Worm (Caenorhabditis elegans): Measurements from ENCODE around the gene daf-14.

DNA sequence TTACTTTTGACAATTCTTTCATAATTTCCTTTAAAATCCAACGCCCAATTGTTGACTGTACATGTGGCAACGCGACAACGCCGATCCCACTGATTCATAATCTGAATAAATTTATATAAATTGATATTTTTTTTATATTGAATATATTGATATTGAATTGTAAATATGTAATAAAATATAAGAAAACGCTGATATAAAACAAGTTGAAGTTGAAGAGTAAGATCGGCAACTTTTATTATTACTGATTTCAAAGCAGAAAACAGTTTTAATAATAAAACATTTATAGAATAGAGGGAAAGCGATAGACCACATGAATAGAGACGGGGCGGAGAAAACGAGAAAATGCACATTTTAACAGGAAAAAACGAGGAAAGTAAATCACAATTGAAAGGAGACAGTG lies 31.2 kb upstream of the daf-14 start, which contains the start of gene qns-1:
- no peak for TF ChIP-seq egl-27 (tag; optimal IDR thresholded peaks at IDR 0.05)
- no peak for TF ChIP-seq ceh-82 (tag; optimal IDR thresholded peaks at IDR 0.05)
- TF ChIP-seq skn-1 (tag; optimal IDR thresholded peaks at IDR 0.05): no peak
- TF ChIP-seq alr-1 (tag; optimal IDR thresholded peaks at IDR 0.05): no peak
- no peak for TF ChIP-seq ama-1 (optimal IDR thresholded peaks at IDR 0.05)
- TF ChIP-seq fos-1 (tag; optimal IDR thresholded peaks at IDR 0.05): no peak
- no peak for TF ChIP-seq ztf-4 (tag; optimal IDR thresholded peaks at IDR 0.05)

All from whole organism, L2 larva.